Fruit fly (Drosophila melanogaster) whole organism, embryonic: ENCODE data around the gene Vm34Ca.

Experiments
- Ada2b ChIP-seq: fragments of 200-800 bp; sonication (Bioruptor generic); IDR thresholded peaks from 2 replicates; pipeline ENCODE4 v1.3.6; 2022; ENCODE audit warnings: missing biosample characterization, missing genetic modification characterization
- BEAF-32 ChIP-seq: fragments of 200-800 bp; sonication (Bioruptor generic); optimal IDR thresholded peaks from 3 replicates; lab custom pipeline; 2017; ENCODE audit warnings: missing biosample characterization, missing genetic modification characterization, mild to moderate bottlenecking, moderate library complexity, missing genetic modification reagents
- Bgb ChIP-seq: fragments of 200-800 bp; sonication (Bioruptor generic); IDR thresholded peaks from 2 replicates; pipeline ENCODE4 v1.3.6; 2022; ENCODE audit warnings: missing biosample characterization, missing genetic modification characterization; ENCODE audit not compliant: partially characterized antibody
- CG10565 ChIP-seq: fragments of 200-800 bp; sonication (Bioruptor generic); optimal IDR thresholded peaks from 3 replicates; lab custom pipeline; 2016; ENCODE audit warnings: missing biosample characterization, mild to moderate bottlenecking, missing genetic modification characterization
- CG11398 ChIP-seq: fragments of 200-800 bp; sonication (Bioruptor generic); optimal IDR thresholded peaks from 2 replicates; lab custom pipeline; 2016; ENCODE audit warnings: missing biosample characterization, missing genetic modification characterization
- CG12299 ChIP-seq: fragments of 200-800 bp; sonication (Bioruptor generic); optimal IDR thresholded peaks from 2 replicates; lab custom pipeline; 2018; ENCODE audit warnings: missing biosample characterization, mild to moderate bottlenecking, missing genetic modification characterization
- CG14050 ChIP-seq: fragments of 200-800 bp; sonication (Bioruptor generic); IDR thresholded peaks from 3 replicates; pipeline ENCODE4 v1.3.6; 2022; ENCODE audit warnings: missing biosample characterization, missing genetic modification characterization
- CG15601 ChIP-seq: fragments of 200-800 bp; sonication (Bioruptor generic); optimal IDR thresholded peaks from 3 replicates; lab custom pipeline; 2019; ENCODE audit warnings: missing biosample characterization, mild to moderate bottlenecking, missing genetic modification characterization, moderate library complexity
- CG16815 ChIP-seq: fragments of 200-800 bp; sonication (Bioruptor generic); optimal IDR thresholded peaks from 3 replicates; lab custom pipeline; 2017; ENCODE audit warnings: missing biosample characterization, mild to moderate bottlenecking, missing genetic modification characterization
- CG17359 ChIP-seq: fragments of 200-800 bp; sonication (Bioruptor generic); optimal IDR thresholded peaks from 3 replicates; lab custom pipeline; 2018; ENCODE audit warnings: missing biosample characterization, mild to moderate bottlenecking, missing genetic modification characterization, moderate library complexity
- CG17829 ChIP-seq: fragments of 200-800 bp; optimal IDR thresholded peaks from 2 replicates; lab custom pipeline; 2019; ENCODE audit warnings: missing biosample characterization, mild to moderate bottlenecking, missing genetic modification characterization, moderate library complexity
- CG18476 ChIP-seq: fragments of 200-800 bp; sonication (Bioruptor generic); optimal IDR thresholded peaks from 2 replicates; lab custom pipeline; 2016; ENCODE audit warnings: missing biosample characterization, mild to moderate bottlenecking, missing genetic modification characterization
- CG2120 ChIP-seq: fragments of 200-800 bp; sonication (Bioruptor generic); optimal IDR thresholded peaks from 3 replicates; lab custom pipeline; 2016; ENCODE audit warnings: missing biosample characterization, missing genetic modification characterization
- CG2712 ChIP-seq: fragments of 200-800 bp; optimal IDR thresholded peaks from 3 replicates; lab custom pipeline; 2019; ENCODE audit warnings: missing biosample characterization, mild to moderate bottlenecking, missing genetic modification characterization, moderate library complexity
- CG31441 ChIP-seq: fragments of 200-800 bp; sonication (Bioruptor generic); IDR thresholded peaks from 2 replicates; pipeline ENCODE4 v1.3.6; 2022; ENCODE audit warnings: missing biosample characterization, missing genetic modification characterization
- CG32772 ChIP-seq: fragments of 200-800 bp; sonication (Bioruptor generic); IDR thresholded peaks from 2 replicates; pipeline ENCODE4 v1.3.6; 2022; ENCODE audit warnings: missing biosample characterization, missing genetic modification characterization
- CG33557 ChIP-seq: fragments of 200-800 bp; sonication (Bioruptor generic); optimal IDR thresholded peaks from 2 replicates; lab custom pipeline; 2019; ENCODE audit warnings: missing biosample characterization, mild to moderate bottlenecking, missing genetic modification characterization, moderate library complexity
- CG42726 ChIP-seq: fragments of 200-800 bp; sonication (Bioruptor generic); IDR thresholded peaks from 2 replicates; pipeline ENCODE4 v1.3.6; 2022; ENCODE audit warnings: missing biosample characterization, missing genetic modification characterization; ENCODE audit not compliant: partially characterized antibody
- CG6254 ChIP-seq: fragments of 200-800 bp; sonication (Bioruptor generic); optimal IDR thresholded peaks from 3 replicates; lab custom pipeline; 2017; ENCODE audit warnings: mild to moderate bottlenecking, missing biosample characterization, missing genetic modification reagents, missing genetic modification characterization
- CG6791 ChIP-seq: fragments of 200-800 bp; sonication (Bioruptor generic); IDR thresholded peaks from 3 replicates; pipeline ENCODE4 v1.3.6; 2022; ENCODE audit warnings: missing biosample characterization, missing genetic modification characterization; ENCODE audit not compliant: partially characterized antibody
- CG8089 ChIP-seq: fragments of 200-800 bp; sonication (Bioruptor generic); optimal IDR thresholded peaks from 3 replicates; lab custom pipeline; 2016; ENCODE audit warnings: missing biosample characterization, missing genetic modification characterization
- CG9437 ChIP-seq: fragments of 200-800 bp; sonication (Bioruptor generic); optimal IDR thresholded peaks from 2 replicates; lab custom pipeline; 2018; ENCODE audit warnings: missing biosample characterization, mild to moderate bottlenecking, missing genetic modification characterization
- Drgx ChIP-seq: fragments of 200-800 bp; sonication (Bioruptor generic); IDR thresholded peaks from 2 replicates; pipeline ENCODE4 v1.3.6; 2022; ENCODE audit warnings: missing biosample characterization, missing genetic modification characterization
- Elba2 ChIP-seq: fragments of 200-800 bp; sonication (Bioruptor generic); optimal IDR thresholded peaks from 3 replicates; lab custom pipeline; 2016; ENCODE audit warnings: missing biosample characterization, missing genetic modification characterization
- Gsc ChIP-seq: fragments of 200-800 bp; sonication (Bioruptor generic); IDR thresholded peaks from 2 replicates; pipeline ENCODE4 v1.3.6; 2022; ENCODE audit warnings: missing biosample characterization, missing genetic modification characterization
- H2.0 ChIP-seq: fragments of 200-800 bp; sonication (Bioruptor generic); IDR thresholded peaks from 2 replicates; pipeline ENCODE4 v1.3.6; 2022; ENCODE audit warnings: missing biosample characterization, missing genetic modification characterization
- HLH4C ChIP-seq: fragments of 200-800 bp; sonication (Bioruptor generic); IDR thresholded peaks from 3 replicates; pipeline ENCODE4 v1.3.6; 2022; ENCODE audit warnings: missing biosample characterization, missing genetic modification characterization; ENCODE audit not compliant: partially characterized antibody
- HLHmδ ChIP-seq: fragments of 200-800 bp; sonication (Bioruptor generic); optimal IDR thresholded peaks from 2 replicates; lab custom pipeline; 2018; ENCODE audit warnings: missing biosample characterization, mild to moderate bottlenecking, missing genetic modification characterization, moderate library complexity
- Hmx ChIP-seq: fragments of 200-800 bp; sonication (Bioruptor generic); optimal IDR thresholded peaks from 2 replicates; lab custom pipeline; 2016; ENCODE audit warnings: missing biosample characterization, missing genetic modification characterization
- Meics ChIP-seq: fragments of 200-800 bp; sonication (Bioruptor generic); optimal IDR thresholded peaks from 2 replicates; lab custom pipeline; 2017; ENCODE audit warnings: missing biosample characterization, mild to moderate bottlenecking, missing genetic modification characterization
- Neu2 ChIP-seq: fragments of 200-800 bp; sonication (Bioruptor generic); optimal IDR thresholded peaks from 3 replicates; lab custom pipeline; 2016; ENCODE audit warnings: missing biosample characterization, missing genetic modification characterization, borderline replicate concordance
- Scr ChIP-seq: fragments of 200-800 bp; sonication (Bioruptor generic); IDR thresholded peaks from 2 replicates; pipeline ENCODE4 v1.3.6; 2022; ENCODE audit warnings: missing biosample characterization, missing genetic modification characterization; ENCODE audit not compliant: partially characterized antibody
- bowl ChIP-seq: fragments of 200-800 bp; sonication (Bioruptor generic); IDR thresholded peaks from 2 replicates; pipeline ENCODE4 v1.3.6; 2022; ENCODE audit warnings: missing biosample characterization, missing genetic modification characterization
- cad ChIP-seq: fragments of >200 bp; optimal IDR thresholded peaks from 2 replicates; lab custom pipeline; 2017; ENCODE audit warnings: missing biosample characterization, missing genetic modification characterization
- chif ChIP-seq, 2 experiments: fragments of 200-800 bp; sonication (Bioruptor generic); optimal IDR thresholded peaks; 3 replicates each; lab custom pipeline; 2016; ENCODE audit warnings: missing biosample characterization in 2 of 2, missing genetic modification characterization in 2 of 2
- ci ChIP-seq: fragments of 200-800 bp; sonication (Bioruptor generic); IDR thresholded peaks from 3 replicates; pipeline ENCODE4 v1.3.6; 2022; ENCODE audit warnings: missing biosample characterization, missing genetic modification characterization
- dan ChIP-seq: fragments of 200-800 bp; sonication (Bioruptor generic); IDR thresholded peaks from 2 replicates; pipeline ENCODE4 v1.3.6; 2022; ENCODE audit warnings: missing biosample characterization, missing genetic modification characterization
- danr ChIP-seq: fragments of 200-800 bp; sonication (Bioruptor generic); IDR thresholded peaks from 2 replicates; pipeline ENCODE4 v1.3.6; 2022; ENCODE audit warnings: missing biosample characterization, missing genetic modification characterization
- ems ChIP-seq: fragments of 200-800 bp; sonication (Bioruptor generic); optimal IDR thresholded peaks from 3 replicates; lab custom pipeline; 2016; ENCODE audit warnings: missing biosample characterization, missing genetic modification characterization
- eve ChIP-seq, 2 experiments: fragments of >200 bp; optimal IDR thresholded peaks; 2 replicates each; lab custom pipeline; 2017; ENCODE audit warnings: missing biosample characterization in 2 of 2, missing genetic modification characterization in 2 of 2
- ewg ChIP-seq: fragments of 200-800 bp; sonication (Bioruptor generic); optimal IDR thresholded peaks from 3 replicates; lab custom pipeline; 2017; ENCODE audit warnings: mild to moderate bottlenecking, missing biosample characterization, missing genetic modification reagents, missing genetic modification characterization
- ftz-f1 ChIP-seq: fragments of 200-800 bp; sonication (Bioruptor generic); optimal IDR thresholded peaks from 2 replicates; lab custom pipeline; 2016; ENCODE audit warnings: missing biosample characterization, missing genetic modification characterization
- gfzf ChIP-seq: fragments of 200-800 bp; sonication (Bioruptor generic); optimal IDR thresholded peaks from 2 replicates; lab custom pipeline; 2016; ENCODE audit warnings: missing biosample characterization, mild to moderate bottlenecking, missing genetic modification characterization, moderate library complexity
- ken ChIP-seq: fragments of 200-800 bp; sonication (Bioruptor generic); IDR thresholded peaks from 3 replicates; pipeline ENCODE4 v1.3.6; 2022; ENCODE audit warnings: missing biosample characterization, missing genetic modification characterization
- lbe ChIP-seq: fragments of 200-800 bp; sonication (Bioruptor generic); optimal IDR thresholded peaks from 2 replicates; lab custom pipeline; 2016; ENCODE audit warnings: missing biosample characterization, mild to moderate bottlenecking, missing genetic modification characterization
- pita ChIP-seq: fragments of 200-800 bp; sonication (Bioruptor generic); optimal IDR thresholded peaks from 2 replicates; lab custom pipeline; 2017; ENCODE audit warnings: missing biosample characterization, mild to moderate bottlenecking, missing genetic modification characterization
- prd ChIP-seq, 3 experiments: fragments of >200 bp in 2 of 3; fragments of 200-800 bp in 1 of 3; sonication (Bioruptor generic) in 1 of 3; optimal IDR thresholded peaks in 2 of 3; IDR thresholded peaks in 1 of 3; 2 replicates in 2 of 3; 3 replicates in 1 of 3; pipeline versions ENCODE4 v1.3.6 to Lab custom; 2017 to 2022; ENCODE audit warnings: missing biosample characterization in 1 of 3, missing genetic modification characterization in 1 of 3
- sens ChIP-seq: fragments of 200-800 bp; sonication (Bioruptor generic); peaks from one replicate; lab custom pipeline; 2016; ENCODE audit warnings: missing biosample characterization, missing genetic modification characterization
- sug ChIP-seq: fragments of 200-800 bp; optimal IDR thresholded peaks from 2 replicates; lab custom pipeline; 2019; ENCODE audit warnings: missing biosample characterization, mild to moderate bottlenecking, missing genetic modification characterization, moderate library complexity
- unpg ChIP-seq: fragments of 200-800 bp; sonication (Bioruptor generic); optimal IDR thresholded peaks from 3 replicates; lab custom pipeline; 2018; ENCODE audit warnings: missing biosample characterization, mild to moderate bottlenecking, missing genetic modification characterization, moderate library complexity

The Vm34Ca gene

dm6 chr2L:13387255-13387654, 24.2 kb downstream of the Vm34Ca start, which contains the start of the genes Ing5 and CG7099 (continued):
- TF ChIP-seq danr (GFP tag; lab: Robert Waterston, UW), result peak; percentile 90
- no peak for TF ChIP-seq HLHmδ
- TF ChIP-seq CG8089 (GFP tag; lab: Kevin White, UChicago), result peak; percentile 77
- peak; percentile 79 for TF ChIP-seq Elba2 (GFP tag; lab: Kevin White, UChicago)
- peak; percentile 98 for TF ChIP-seq CG31441 (GFP tag; lab: Robert Waterston, UW)
- TF ChIP-seq Scr, result peak; percentile 67
- TF ChIP-seq eve (GFP tag; optimal IDR thresholded peaks at IDR 0.05; lab: Kevin White, UChicago), result no peak
- no peak for TF ChIP-seq pita (GFP tag; lab: Kevin White, UChicago)
- peak; percentile 97 for TF ChIP-seq CG2120 (GFP tag; lab: Kevin White, UChicago)
- TF ChIP-seq CG10565 (GFP tag; lab: Kevin White, UChicago), result peak; percentile 61
- TF ChIP-seq CG12299 (tag; lab: Kevin White, UChicago), result peak; percentile 93
- TF ChIP-seq CG33557, result peak; percentile 91
- peak; percentile 97 for TF ChIP-seq ci (GFP tag; lab: Robert Waterston, UW)
- TF ChIP-seq ftz-f1 (GFP tag; lab: Kevin White, UChicago), result peak; percentile 18
- peak; percentile 98 for TF ChIP-seq Ada2b (GFP tag; lab: Robert Waterston, UW)
- no peak for TF ChIP-seq prd (optimal IDR thresholded peaks at IDR 0.05; lab: Kevin White, UChicago)
- peak; percentile 98 for TF ChIP-seq prd (GFP tag; IDR thresholded peaks at IDR 0.05; lab: Robert Waterston, UW)
- TF ChIP-seq CG16815 (GFP tag; lab: Kevin White, UChicago), result peak; percentile 95
- peak; percentile 97 for TF ChIP-seq CG2712 (tag; lab: Kevin White, UChicago)
- peak; percentile 86 to 93 for TF ChIP-seq chif (GFP tag; optimal IDR thresholded peaks at IDR 0.05; lab: Kevin White, UChicago)
- TF ChIP-seq CG6791 (GFP tag; lab: Robert Waterston, UW), result peak; percentile 42; the same call in 2 of the 3 replicates
- 0 out of 2 replicates have a peak, but pooled peaks have one; percentile 48 for TF ChIP-seq CG42726 (GFP tag; lab: Robert Waterston, UW)
- TF ChIP-seq sens, result peak; percentile 99
- TF ChIP-seq bowl (GFP tag; lab: Robert Waterston, UW), result peak; percentile 87
- peak; percentile 96 for TF ChIP-seq H2.0
- TF ChIP-seq lbe (GFP tag; lab: Kevin White, UChicago), result peak; percentile 95
- peak; percentile 70 for TF ChIP-seq BEAF-32 (GFP tag; lab: Kevin White, UChicago)
- TF ChIP-seq Gsc, result peak; percentile 79
- TF ChIP-seq Bgb, result peak; percentile 75
- TF ChIP-seq CG32772 (GFP tag; lab: Robert Waterston, UW), result peak; percentile 97
- TF ChIP-seq gfzf (GFP tag; lab: Kevin White, UChicago), result peak; percentile 4
- TF ChIP-seq ken (GFP tag; lab: Robert Waterston, UW), result peak; percentile 97
- peak; percentile 88 for TF ChIP-seq Drgx (GFP tag; lab: Robert Waterston, UW)
- peak; percentile 87 for TF ChIP-seq CG6254 (GFP tag; lab: Kevin White, UChicago)
- TF ChIP-seq sug (tag; lab: Kevin White, UChicago), result peak; percentile 96
- TF ChIP-seq Meics (GFP tag; lab: Kevin White, UChicago), result peak; percentile 95
- peak; percentile 93 for TF ChIP-seq CG14050
- peak; percentile 60 for TF ChIP-seq CG11398 (GFP tag; lab: Kevin White, UChicago)
- TF ChIP-seq dan (GFP tag; lab: Robert Waterston, UW), result peak; percentile 87
- peak; percentile 94 for TF ChIP-seq CG15601 (tag; lab: Kevin White, UChicago)
- TF ChIP-seq HLH4C, result peak; percentile 71
- TF ChIP-seq CG9437, result peak; percentile 86
- TF ChIP-seq CG18476 (GFP tag; lab: Kevin White, UChicago), result peak; percentile 95
- peak; percentile 95 for TF ChIP-seq ems (GFP tag; lab: Kevin White, UChicago)
- TF ChIP-seq ewg (GFP tag; lab: Kevin White, UChicago), result peak; percentile 93
- TF ChIP-seq CG17829 (tag; lab: Kevin White, UChicago), result peak; percentile 97
- peak; percentile 96 for TF ChIP-seq CG17359 (tag; lab: Kevin White, UChicago)
- peak; percentile 88 for TF ChIP-seq Hmx
- no peak for TF ChIP-seq Neu2 (GFP tag; lab: Kevin White, UChicago)
- no peak for TF ChIP-seq cad
- TF ChIP-seq unpg (GFP tag; lab: Kevin White, UChicago), result peak; percentile 97
